Fruit fly (Drosophila melanogaster): ENCODE measurements around the gene CG4161.

- no peak for TF ChIP-seq kay (GFP tag; ENCODE audit: borderline replicate concordance)
- TF ChIP-seq CG1620 (GFP tag; optimal IDR thresholded peaks at IDR 0.05) = no peak
- no peak for TF ChIP-seq Hr96 (GFP tag; optimal IDR thresholded peaks at IDR 0.05)
- TF ChIP-seq bab1 (GFP tag; optimal IDR thresholded peaks at IDR 0.05) = no peak
Measured at dm6 chr2L:15411858-15412257, 21.3 kb upstream of the CG4161 start.

Data from whole organism, adult.